Worm (Caenorhabditis elegans) whole organism, late embryonic: ENCODE data around the gene C14A11.9.

Experiments
- C08G9.2 ChIP-seq: sonication (generic microtip); optimal IDR thresholded peaks from 2 replicates; lab custom pipeline; 2016; ENCODE audit warnings: mild to moderate bottlenecking, missing genetic modification characterization, moderate library complexity, missing compliant biosample characterization
- C38D4.7 ChIP-seq: fragments of 200-800 bp; sonication (Bioruptor generic); optimal IDR thresholded peaks from 2 replicates; lab custom pipeline; 2018; ENCODE audit warnings: mild to moderate bottlenecking, missing genetic modification characterization, moderate library complexity, missing compliant biosample characterization
- T23F11.4 ChIP-seq: fragments of 200-800 bp; sonication (Bioruptor generic); optimal IDR thresholded peaks from 2 replicates; lab custom pipeline; 2018; ENCODE audit warnings: mild to moderate bottlenecking, missing genetic modification characterization, missing compliant biosample characterization
- ceh-14 ChIP-seq: sonication (generic microtip); optimal IDR thresholded peaks from 2 replicates; lab custom pipeline; 2016; ENCODE audit warnings: missing genotype, missing genetic modification characterization, missing compliant biosample characterization
- ceh-18 ChIP-seq: sonication (generic microtip); optimal IDR thresholded peaks from 2 replicates; lab custom pipeline; 2016; ENCODE audit warnings: missing genetic modification characterization, missing compliant biosample characterization
- ceh-2 ChIP-seq: sonication (generic microtip); optimal IDR thresholded peaks from 2 replicates; lab custom pipeline; 2016; ENCODE audit warnings: missing genotype, missing genetic modification characterization, missing compliant biosample characterization
- ceh-30 ChIP-seq: fragments of 150-350 bp; optimal IDR thresholded peaks from 2 replicates; lab custom pipeline; 2014; ENCODE audit warnings: missing biosample characterization, missing genetic modification characterization
- ceh-31 ChIP-seq: sonication (generic microtip); optimal IDR thresholded peaks from 2 replicates; lab custom pipeline; 2016; ENCODE audit warnings: missing genetic modification characterization, missing compliant biosample characterization
- ceh-34 ChIP-seq: sonication (generic microtip); optimal IDR thresholded peaks from 2 replicates; lab custom pipeline; 2016; ENCODE audit warnings: mild to moderate bottlenecking, missing genetic modification characterization, missing compliant biosample characterization
- ceh-48 ChIP-seq: sonication (generic microtip); optimal IDR thresholded peaks from 2 replicates; lab custom pipeline; 2016; ENCODE audit warnings: missing genetic modification characterization, inconsistent platforms, missing compliant biosample characterization
- ceh-9 ChIP-seq: sonication (generic microtip); optimal IDR thresholded peaks from 2 replicates; lab custom pipeline; 2016; ENCODE audit warnings: mild to moderate bottlenecking, missing genetic modification characterization, inconsistent platforms, missing compliant biosample characterization
- che-1 ChIP-seq: sonication (generic microtip); optimal IDR thresholded peaks from 2 replicates; lab custom pipeline; 2016; ENCODE audit warnings: mild to moderate bottlenecking, missing genetic modification characterization, missing compliant biosample characterization
- dmd-4 ChIP-seq: sonication (generic microtip); optimal IDR thresholded peaks from 2 replicates; lab custom pipeline; 2016; ENCODE audit warnings: borderline replicate concordance, missing genetic modification characterization, missing compliant biosample characterization
- elt-2 ChIP-seq: sonication (generic microtip); optimal IDR thresholded peaks from 2 replicates; lab custom pipeline; 2016; ENCODE audit warnings: missing genetic modification reagents, missing genetic modification characterization, missing compliant biosample characterization
- eyg-1 ChIP-seq: sonication (generic microtip); optimal IDR thresholded peaks from 2 replicates; lab custom pipeline; 2016; ENCODE audit warnings: missing genotype, missing genetic modification characterization, missing compliant biosample characterization
- fkh-6 ChIP-seq: sonication (generic microtip); optimal IDR thresholded peaks from 2 replicates; lab custom pipeline; 2016; ENCODE audit warnings: missing genetic modification characterization, missing compliant biosample characterization
- hlh-13 ChIP-seq: fragments of 200-800 bp; sonication (Bioruptor generic); optimal IDR thresholded peaks from 2 replicates; lab custom pipeline; 2018; ENCODE audit warnings: mild to moderate bottlenecking, missing genetic modification characterization, missing compliant biosample characterization
- hlh-8 ChIP-seq: sonication (generic microtip); optimal IDR thresholded peaks from 2 replicates; lab custom pipeline; 2016; ENCODE audit warnings: missing genotype, missing genetic modification characterization, missing compliant biosample characterization
- lim-6 ChIP-seq: sonication (generic microtip); optimal IDR thresholded peaks from 2 replicates; lab custom pipeline; 2016; ENCODE audit warnings: missing genetic modification characterization, missing compliant biosample characterization
- lin-11 ChIP-seq: fragments of 200-800 bp; sonication (Bioruptor generic); optimal IDR thresholded peaks from 2 replicates; lab custom pipeline; 2018; ENCODE audit warnings: mild to moderate bottlenecking, missing genetic modification characterization, missing compliant biosample characterization
- nhr-11 ChIP-seq: fragments of 150-350 bp; optimal IDR thresholded peaks from 2 replicates; lab custom pipeline; 2014; ENCODE audit warnings: missing biosample characterization, missing genetic modification characterization
- npax-4 ChIP-seq: sonication (generic microtip); optimal IDR thresholded peaks from 2 replicates; lab custom pipeline; 2016; ENCODE audit warnings: missing genetic modification characterization, missing compliant biosample characterization
- pag-3 ChIP-seq: sonication (generic microtip); optimal IDR thresholded peaks from 2 replicates; lab custom pipeline; 2016; ENCODE audit warnings: missing compliant biosample characterization, missing genetic modification characterization, borderline replicate concordance
- pat-9 ChIP-seq: fragments of 200-800 bp; sonication (Bioruptor generic); optimal IDR thresholded peaks from 2 replicates; lab custom pipeline; 2018; ENCODE audit warnings: mild to moderate bottlenecking, missing genetic modification characterization, moderate library complexity, missing compliant biosample characterization
- pax-1 ChIP-seq: fragments of 150-350 bp; optimal IDR thresholded peaks from 2 replicates; lab custom pipeline; 2014; ENCODE audit warnings: missing biosample characterization, missing genetic modification characterization
- ref-2 ChIP-seq: sonication (generic microtip); optimal IDR thresholded peaks from 2 replicates; lab custom pipeline; 2016; ENCODE audit warnings: missing genetic modification characterization, missing compliant biosample characterization
- sdc-2 ChIP-seq: sonication (generic microtip); optimal IDR thresholded peaks from 2 replicates; lab custom pipeline; 2016; ENCODE audit warnings: missing genotype, missing genetic modification characterization, missing compliant biosample characterization
- sox-4 ChIP-seq: sonication (generic microtip); optimal IDR thresholded peaks from 2 replicates; lab custom pipeline; 2017; ENCODE audit warnings: mild to moderate bottlenecking, missing genetic modification characterization, inconsistent platforms, missing compliant biosample characterization
- syd-9 ChIP-seq: sonication (generic microtip); optimal IDR thresholded peaks from 2 replicates; lab custom pipeline; 2016; ENCODE audit warnings: mild to moderate bottlenecking, missing genetic modification characterization, moderate library complexity, missing compliant biosample characterization
- tbx-2 ChIP-seq: sonication (generic microtip); optimal IDR thresholded peaks from 2 replicates; lab custom pipeline; 2016; ENCODE audit warnings: missing genetic modification characterization, missing compliant biosample characterization
- ttx-3 ChIP-seq: sonication (generic microtip); optimal IDR thresholded peaks from 2 replicates; lab custom pipeline; 2016; ENCODE audit warnings: missing genetic modification reagents, missing genetic modification characterization, missing compliant biosample characterization
- unc-3 ChIP-seq, 2 experiments: fragments of 200-800 bp in 1 of 2; sonication (Bioruptor generic) in 1 of 2; sonication (generic microtip) in 1 of 2; conservative IDR thresholded peaks in 1 of 2; optimal IDR thresholded peaks in 1 of 2; 2 replicates each; pipeline versions ENCODE4 v1.3.6 to Lab custom; 2016 to 2022; ENCODE audit warnings: missing compliant biosample characterization in 2 of 2, missing genetic modification characterization in 2 of 2, missing genetic modification reagents in 1 of 2
- unc-42 ChIP-seq: sonication (generic microtip); optimal IDR thresholded peaks from 2 replicates; lab custom pipeline; 2016; ENCODE audit warnings: missing genotype, missing genetic modification characterization, missing compliant biosample characterization
- unc-86 ChIP-seq: sonication (generic microtip); optimal IDR thresholded peaks from 2 replicates; lab custom pipeline; 2016; ENCODE audit warnings: missing genetic modification characterization, missing compliant biosample characterization
- ztf-16 ChIP-seq: sonication (generic microtip); optimal IDR thresholded peaks from 2 replicates; lab custom pipeline; 2017; ENCODE audit warnings: missing genetic modification characterization, missing compliant biosample characterization

C14A11.9 gene

DNA sequence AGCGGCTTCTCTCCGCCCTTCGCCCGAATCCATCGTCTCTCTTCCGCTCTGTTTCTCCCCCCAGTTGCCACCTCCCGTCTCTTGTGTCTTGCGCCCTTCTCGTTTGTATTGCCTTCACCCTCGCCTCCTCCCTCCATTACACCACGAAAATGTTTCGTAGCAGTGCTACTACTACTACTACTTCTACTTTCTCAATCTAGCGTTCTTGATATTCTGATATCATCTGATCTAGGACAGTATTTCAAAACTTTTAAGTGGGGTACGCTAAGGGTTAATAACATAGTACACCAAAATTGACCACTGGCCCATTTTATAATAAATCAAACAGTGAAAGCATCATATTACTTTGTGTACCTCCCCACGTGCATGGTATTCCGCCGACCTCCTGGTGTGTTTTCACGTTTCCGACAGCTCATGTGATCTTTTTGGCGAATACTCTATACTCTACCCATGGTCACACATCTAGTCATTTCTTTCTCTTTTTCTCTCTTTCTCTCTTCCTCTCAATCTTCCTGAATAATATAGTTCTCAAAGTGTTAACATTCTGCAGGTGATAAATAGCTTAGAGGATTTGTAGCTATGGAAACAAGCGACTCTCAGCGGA, 6.8 kb downstream of the C14A11.9 start, which contains the start of gene C14A11.2 (continued):
- TF ChIP-seq unc-3 (GFP tag; conservative IDR thresholded peaks at IDR 0.05; lab: Robert Waterston, UW): no peak
- no peak for TF ChIP-seq unc-3 (tag; optimal IDR thresholded peaks at IDR 0.05; lab: Kevin White, UChicago)
- no peak for TF ChIP-seq lim-6 (tag; lab: Kevin White, UChicago)
- peak; percentile 53 for TF ChIP-seq ceh-14 (tag; lab: Kevin White, UChicago)
- TF ChIP-seq hlh-8 (tag; lab: Kevin White, UChicago): no peak
- TF ChIP-seq C08G9.2 (tag; lab: Kevin White, UChicago): no peak
- TF ChIP-seq syd-9 (tag; lab: Kevin White, UChicago): no peak
- peak; percentile 23 for TF ChIP-seq eyg-1
- TF ChIP-seq hlh-13 (GFP tag; lab: Kevin White, UChicago): no peak
- TF ChIP-seq unc-86 (tag; lab: Kevin White, UChicago): no peak
- TF ChIP-seq ceh-18 (tag; lab: Kevin White, UChicago): peak; percentile 17

DNA sequence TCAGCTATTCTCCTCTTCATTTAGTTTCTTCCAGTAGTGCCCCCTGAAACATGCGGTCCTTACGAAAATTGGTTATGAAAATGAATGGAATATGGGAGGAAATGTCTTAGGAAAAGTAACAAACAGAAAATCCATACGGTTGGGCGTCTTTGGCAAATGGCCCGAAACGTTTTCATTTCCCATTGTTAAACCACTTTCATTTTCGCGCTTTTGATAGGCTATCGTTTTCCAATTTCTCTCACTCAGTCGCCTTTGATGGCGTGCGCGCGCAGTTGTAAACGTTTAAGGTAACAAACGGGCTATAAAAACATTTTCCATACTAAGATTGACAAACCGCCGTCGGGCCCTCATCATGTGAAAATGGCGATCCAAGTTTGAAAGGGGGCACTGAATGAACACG, 14.4 kb downstream of the C14A11.9 start:
- TF ChIP-seq C38D4.7 (GFP tag; lab: Kevin White, UChicago) (no peak), ceh-48 (no peak), T23F11.4 (GFP tag; lab: Kevin White, UChicago) (no peak), pag-3 (tag; lab: Kevin White, UChicago) (no peak), ztf-16 (tag; lab: Kevin White, UChicago) (no peak), lim-6 (tag; lab: Kevin White, UChicago) (no peak), lin-11 (tag; lab: Kevin White, UChicago) (no peak), fkh-6 (tag; lab: Kevin White, UChicago) (no peak), ttx-3 (tag; lab: Kevin White, UChicago) (no peak), elt-2 (tag; lab: Kevin White, UChicago) (no peak), pax-1 (tag; lab: Kevin White, UChicago) (no peak), ceh-9 (tag; lab: Kevin White, UChicago) (no peak), npax-4 (tag; lab: Kevin White, UChicago) (no peak), ceh-2 (no peak), sdc-2 (tag; lab: Kevin White, UChicago) (no peak), unc-42 (tag; lab: Kevin White, UChicago) (no peak), ceh-30 (no peak), dmd-4 (tag; lab: Kevin White, UChicago) (no peak), pat-9 (tag; lab: Kevin White, UChicago) (no peak), sox-4 (tag; lab: Kevin White, UChicago) (no peak)
- TF ChIP-seq, all 69 proteins: peak for 0

DNA sequence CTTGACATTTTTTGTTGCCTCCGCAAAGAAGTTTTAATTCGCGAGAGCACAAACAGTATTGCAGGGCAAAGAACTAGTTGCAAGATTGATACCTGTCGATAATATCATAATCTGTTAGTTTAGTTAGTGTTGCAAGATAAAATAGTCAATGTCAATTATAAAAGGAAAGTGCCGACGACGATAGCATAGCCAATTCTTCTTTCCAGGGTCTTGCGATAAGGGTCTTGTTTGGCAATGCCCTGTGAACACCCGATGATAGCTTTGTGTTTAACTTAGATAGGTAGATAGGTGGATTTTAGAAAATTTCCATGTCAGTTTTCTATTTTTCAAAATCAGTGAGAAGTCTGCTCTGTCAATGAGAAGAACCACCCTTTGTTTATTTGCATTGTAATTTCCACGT, 15.1 kb downstream of the C14A11.9 start:
- TF ChIP-seq elt-2 (tag; lab: Kevin White, UChicago): peak; percentile 90
- no peak for TF ChIP-seq nhr-11 (tag; lab: Kevin White, UChicago)

DNA sequence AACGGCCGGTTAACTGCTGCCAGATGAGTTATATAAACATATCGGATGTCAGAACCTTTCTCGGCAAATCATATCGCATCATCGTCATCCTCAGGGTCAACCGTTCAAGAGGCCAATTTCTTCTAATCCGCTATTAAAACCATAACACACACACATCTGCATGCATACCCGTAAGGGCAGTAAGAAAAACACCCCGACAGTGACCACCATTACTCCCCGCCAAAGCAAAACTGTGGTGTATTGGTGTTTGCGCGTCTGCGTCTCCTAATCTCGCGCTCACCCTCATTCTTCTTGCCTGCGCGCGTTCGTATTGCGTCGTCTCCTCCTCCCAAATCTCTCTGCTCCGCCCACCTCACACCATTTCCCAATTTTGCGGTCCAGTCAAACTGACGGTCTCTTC, 15.9 kb downstream of the C14A11.9 start:
- TF ChIP-seq ceh-2: peak; percentile 26
- peak; percentile 85 for TF ChIP-seq ceh-34 (tag; lab: Kevin White, UChicago)
- peak; percentile 32 for TF ChIP-seq ref-2 (tag; lab: Kevin White, UChicago)
- peak; percentile 44 for TF ChIP-seq sdc-2 (tag; lab: Kevin White, UChicago)
- TF ChIP-seq syd-9 (tag; lab: Kevin White, UChicago): no peak
- no peak for TF ChIP-seq che-1 (tag; lab: Kevin White, UChicago)
- peak; percentile 14 for TF ChIP-seq fkh-6 (tag; lab: Kevin White, UChicago)
- peak; percentile 62 for TF ChIP-seq tbx-2 (tag; lab: Kevin White, UChicago)
- peak; percentile 4 for TF ChIP-seq ceh-31 (tag; lab: Kevin White, UChicago)
